Fruit fly (Drosophila melanogaster) whole organism, embryonic: Measurements from ENCODE around the gene CG6295.

ENCODE experiments used
- Aef1 ChIP-seq: fragments of 200-800 bp; sonication (Bioruptor generic); IDR thresholded peaks from 3 replicates; pipeline ENCODE4 v1.3.6; 2022; ENCODE audit warnings: missing biosample characterization, missing genetic modification characterization
- Atf-2 ChIP-seq: fragments of 200-800 bp; sonication (Bioruptor generic); optimal IDR thresholded peaks from 2 replicates; lab custom pipeline; 2016; ENCODE audit warnings: missing biosample characterization, missing genetic modification characterization
- B-H2 ChIP-seq: fragments of 200-800 bp; sonication (Bioruptor generic); optimal IDR thresholded peaks from 2 replicates; lab custom pipeline; 2018; ENCODE audit warnings: missing biosample characterization, mild to moderate bottlenecking, missing genetic modification characterization
- Bgb ChIP-seq: fragments of 200-800 bp; sonication (Bioruptor generic); IDR thresholded peaks from 2 replicates; pipeline ENCODE4 v1.3.6; 2022; ENCODE audit warnings: missing biosample characterization, missing genetic modification characterization; ENCODE audit not compliant: partially characterized antibody
- CG10274 ChIP-seq: fragments of 200-800 bp; sonication (Bioruptor generic); optimal IDR thresholded peaks from 3 replicates; lab custom pipeline; 2017; ENCODE audit warnings: missing biosample characterization, mild to moderate bottlenecking, missing genetic modification characterization
- CG10543 ChIP-seq: fragments of 200-800 bp; sonication (Bioruptor generic); optimal IDR thresholded peaks from 3 replicates; lab custom pipeline; 2017; ENCODE audit warnings: missing biosample characterization, mild to moderate bottlenecking, missing genetic modification characterization, moderate library complexity
- CG12155 ChIP-seq: fragments of 200-800 bp; sonication (Bioruptor generic); optimal IDR thresholded peaks from 3 replicates; lab custom pipeline; 2016; ENCODE audit warnings: missing biosample characterization, missing genetic modification characterization
- CG14014 ChIP-seq: fragments of 200-800 bp; sonication (Bioruptor generic); IDR thresholded peaks from 2 replicates; pipeline ENCODE4 v1.3.6; 2022; ENCODE audit warnings: missing biosample characterization, missing genetic modification characterization
- CG14050 ChIP-seq: fragments of 200-800 bp; sonication (Bioruptor generic); IDR thresholded peaks from 3 replicates; pipeline ENCODE4 v1.3.6; 2022; ENCODE audit warnings: missing biosample characterization, missing genetic modification characterization
- CG18262 ChIP-seq: fragments of 200-800 bp; optimal IDR thresholded peaks from 3 replicates; lab custom pipeline; 2019; ENCODE audit warnings: missing biosample characterization, mild to moderate bottlenecking, missing genetic modification characterization, moderate library complexity
- CG2120 ChIP-seq: fragments of 200-800 bp; sonication (Bioruptor generic); optimal IDR thresholded peaks from 3 replicates; lab custom pipeline; 2016; ENCODE audit warnings: missing biosample characterization, missing genetic modification characterization
- CG30431 ChIP-seq: fragments of 200-800 bp; sonication (Bioruptor generic); optimal IDR thresholded peaks from 2 replicates; lab custom pipeline; 2017; ENCODE audit warnings: missing biosample characterization, missing genetic modification characterization
- CG31224 ChIP-seq: fragments of 200-800 bp; sonication (Bioruptor generic); IDR thresholded peaks from 2 replicates; pipeline ENCODE4 v1.3.6; 2022; ENCODE audit warnings: missing biosample characterization, missing genetic modification characterization
- CG43689 ChIP-seq: fragments of 200-800 bp; sonication (Bioruptor generic); IDR thresholded peaks from 2 replicates; pipeline ENCODE4 v1.3.6; 2022; ENCODE audit warnings: missing biosample characterization, missing genetic modification characterization
- CG5245 ChIP-seq: fragments of 200-800 bp; sonication (Bioruptor generic); optimal IDR thresholded peaks from 3 replicates; lab custom pipeline; 2016; ENCODE audit warnings: missing biosample characterization, missing genetic modification characterization
- CG7745 ChIP-seq: fragments of 200-800 bp; sonication (Bioruptor generic); optimal IDR thresholded peaks from 2 replicates; lab custom pipeline; 2018; ENCODE audit warnings: missing biosample characterization, mild to moderate bottlenecking, missing genetic modification characterization, moderate library complexity
- CG7786 ChIP-seq: fragments of 200-800 bp; sonication (Bioruptor generic); optimal IDR thresholded peaks from 2 replicates; lab custom pipeline; 2016; ENCODE audit warnings: missing biosample characterization, missing genetic modification characterization
- CTCF ChIP-seq: fragments of 200-800 bp; sonication (Bioruptor generic); optimal IDR thresholded peaks from 2 replicates; lab custom pipeline; 2017; ENCODE audit warnings: missing biosample characterization, mild to moderate bottlenecking, missing genetic modification characterization, moderate library complexity
- CrebB ChIP-seq: fragments of 200-800 bp; sonication (Bioruptor generic); optimal IDR thresholded peaks from 3 replicates; lab custom pipeline; 2018; ENCODE audit warnings: missing biosample characterization, mild to moderate bottlenecking, missing genetic modification characterization
- D ChIP-seq, 2 experiments: fragments of 200-800 bp in 1 of 2; fragments of >200 bp in 1 of 2; sonication (Bioruptor generic) in 1 of 2; optimal IDR thresholded peaks; 2 replicates in 1 of 2; 3 replicates in 1 of 2; lab custom pipeline; 2017; ENCODE audit warnings: mild to moderate bottlenecking in 1 of 2, missing biosample characterization in 1 of 2, missing genetic modification characterization in 1 of 2, missing genetic modification reagents in 1 of 2
- Deaf1 ChIP-seq: fragments of 200-800 bp; optimal IDR thresholded peaks from 3 replicates; lab custom pipeline; 2019; ENCODE audit warnings: missing biosample characterization, mild to moderate bottlenecking, missing genetic modification characterization, moderate library complexity
- Doc3 ChIP-seq: fragments of 200-800 bp; sonication (Bioruptor generic); IDR thresholded peaks from 3 replicates; pipeline ENCODE4 v1.3.6; 2022; ENCODE audit warnings: missing biosample characterization, missing genetic modification characterization; ENCODE audit not compliant: partially characterized antibody
- E2f1 ChIP-seq: fragments of 200-800 bp; sonication (Bioruptor generic); IDR thresholded peaks from 2 replicates; pipeline ENCODE4 v1.3.6; 2022; ENCODE audit warnings: missing biosample characterization, missing genetic modification characterization
- Eip74EF ChIP-seq, 2 experiments: fragments of 200-800 bp in 1 of 2; fragments of >200 bp in 1 of 2; sonication (Bioruptor generic) in 1 of 2; optimal IDR thresholded peaks; 2 replicates each; lab custom pipeline; 2017 to 2019; ENCODE audit warnings: missing biosample characterization in 2 of 2, missing genetic modification characterization in 2 of 2, mild to moderate bottlenecking in 1 of 2, moderate library complexity in 1 of 2
- Fer1 ChIP-seq: fragments of 200-800 bp; sonication (Bioruptor generic); optimal IDR thresholded peaks from 2 replicates; lab custom pipeline; 2017; ENCODE audit warnings: missing biosample characterization, mild to moderate bottlenecking, missing genetic modification characterization
- Hand ChIP-seq: fragments of 200-800 bp; sonication (Bioruptor generic); optimal IDR thresholded peaks from 2 replicates; lab custom pipeline; 2017; ENCODE audit warnings: mild to moderate bottlenecking, missing biosample characterization, missing genetic modification reagents, missing genetic modification characterization
- HmgD ChIP-seq: fragments of 200-800 bp; sonication (Bioruptor generic); optimal IDR thresholded peaks from 3 replicates; lab custom pipeline; 2016; ENCODE audit warnings: missing biosample characterization, missing genetic modification characterization
- Hmr ChIP-seq: fragments of 200-800 bp; sonication (Bioruptor generic); optimal IDR thresholded peaks from 3 replicates; lab custom pipeline; 2017; ENCODE audit warnings: mild to moderate bottlenecking, missing biosample characterization, missing genetic modification reagents, missing genetic modification characterization
- Hr78 ChIP-seq, 2 experiments: fragments of 200-800 bp in 1 of 2; fragments of >200 bp in 1 of 2; sonication (Bioruptor generic) in 1 of 2; optimal IDR thresholded peaks; 2 replicates each; lab custom pipeline; 2017 to 2019; ENCODE audit warnings: missing biosample characterization in 2 of 2, missing genetic modification characterization in 2 of 2, mild to moderate bottlenecking in 1 of 2, moderate library complexity in 1 of 2
- Lhr ChIP-seq: fragments of 200-800 bp; sonication (Bioruptor generic); optimal IDR thresholded peaks from 3 replicates; lab custom pipeline; 2017; ENCODE audit warnings: mild to moderate bottlenecking, missing biosample characterization, missing genetic modification reagents, missing genetic modification characterization
- NFAT ChIP-seq: fragments of 200-800 bp; sonication (Bioruptor generic); IDR thresholded peaks from 2 replicates; pipeline ENCODE4 v1.3.6; 2022; ENCODE audit warnings: missing biosample characterization, missing genetic modification characterization
- Neu2 ChIP-seq: fragments of 200-800 bp; sonication (Bioruptor generic); optimal IDR thresholded peaks from 3 replicates; lab custom pipeline; 2016; ENCODE audit warnings: missing biosample characterization, missing genetic modification characterization, borderline replicate concordance
- Optix ChIP-seq: fragments of 200-800 bp; sonication (Bioruptor generic); IDR thresholded peaks from 3 replicates; pipeline ENCODE4 v1.3.6; 2022; ENCODE audit warnings: missing biosample characterization, missing genetic modification characterization
- TFAM ChIP-seq: fragments of 200-800 bp; sonication (Bioruptor generic); optimal IDR thresholded peaks from 2 replicates; lab custom pipeline; 2017; ENCODE audit warnings: missing biosample characterization, missing genetic modification characterization, inconsistent platforms
- abd-A ChIP-seq: fragments of 200-800 bp; sonication (Bioruptor generic); optimal IDR thresholded peaks from 3 replicates; lab custom pipeline; 2019; ENCODE audit warnings: missing biosample characterization, mild to moderate bottlenecking, missing genetic modification characterization, moderate library complexity
- bab2 ChIP-seq: fragments of 200-800 bp; sonication (Bioruptor generic); optimal IDR thresholded peaks from 2 replicates; lab custom pipeline; 2016; ENCODE audit warnings: missing biosample characterization, missing genetic modification characterization
- btn ChIP-seq: fragments of 200-800 bp; sonication (Bioruptor generic); optimal IDR thresholded peaks from 2 replicates; lab custom pipeline; 2016; ENCODE audit warnings: missing biosample characterization, missing genetic modification characterization
- dan ChIP-seq: fragments of 200-800 bp; sonication (Bioruptor generic); IDR thresholded peaks from 2 replicates; pipeline ENCODE4 v1.3.6; 2022; ENCODE audit warnings: missing biosample characterization, missing genetic modification characterization
- dati ChIP-seq: fragments of 200-800 bp; sonication (Bioruptor generic); IDR thresholded peaks from 2 replicates; pipeline ENCODE4 v1.3.6; 2022; ENCODE audit warnings: missing biosample characterization, missing genetic modification characterization
- dm ChIP-seq: fragments of 200-800 bp; sonication (Bioruptor generic); optimal IDR thresholded peaks from 3 replicates; lab custom pipeline; 2016; ENCODE audit warnings: missing biosample characterization, missing genetic modification characterization
- ewg ChIP-seq: fragments of 200-800 bp; sonication (Bioruptor generic); optimal IDR thresholded peaks from 3 replicates; lab custom pipeline; 2017; ENCODE audit warnings: mild to moderate bottlenecking, missing biosample characterization, missing genetic modification reagents, missing genetic modification characterization
- ftz-f1 ChIP-seq: fragments of 200-800 bp; sonication (Bioruptor generic); optimal IDR thresholded peaks from 2 replicates; lab custom pipeline; 2016; ENCODE audit warnings: missing biosample characterization, missing genetic modification characterization
- hth ChIP-seq: fragments of >200 bp; optimal IDR thresholded peaks from 2 replicates; lab custom pipeline; 2017; ENCODE audit warnings: inconsistent platforms
- ind ChIP-seq: fragments of 200-800 bp; sonication (Bioruptor generic); optimal IDR thresholded peaks from 3 replicates; lab custom pipeline; 2016; ENCODE audit warnings: missing biosample characterization, missing genetic modification characterization
- nerfin-2 ChIP-seq: fragments of 200-800 bp; sonication (Bioruptor generic); IDR thresholded peaks from 2 replicates; pipeline ENCODE4 v1.3.6; 2022; ENCODE audit warnings: missing biosample characterization, missing genetic modification characterization; ENCODE audit not compliant: partially characterized antibody
- pho ChIP-seq: fragments of 200-800 bp; sonication (Bioruptor generic); optimal IDR thresholded peaks from 2 replicates; lab custom pipeline; 2016; ENCODE audit warnings: missing biosample characterization, missing genetic modification characterization
- shn ChIP-seq: fragments of 200-800 bp; sonication (Bioruptor generic); optimal IDR thresholded peaks from 3 replicates; lab custom pipeline; 2016; ENCODE audit warnings: missing biosample characterization, missing genetic modification characterization
- so ChIP-seq: fragments of 200-800 bp; sonication (Bioruptor generic); IDR thresholded peaks from 3 replicates; pipeline ENCODE4 v1.3.6; 2022; ENCODE audit warnings: missing biosample characterization, missing genetic modification characterization
- ssp ChIP-seq: fragments of 200-800 bp; sonication (Bioruptor generic); IDR thresholded peaks from 2 replicates; pipeline ENCODE4 v1.3.6; 2022; ENCODE audit warnings: missing biosample characterization, missing genetic modification characterization
- tup ChIP-seq: fragments of 200-800 bp; sonication (Bioruptor generic); optimal IDR thresholded peaks from 2 replicates; lab custom pipeline; 2016; ENCODE audit warnings: missing biosample characterization, mild to moderate bottlenecking, missing genetic modification characterization, moderate library complexity

CG6295 gene

dm6 chr3R:26958314-26958979 lies 48.4 kb downstream of the CG6295 start, which contains the start of gene CG6330 (continued):
- TF ChIP-seq Neu2 (GFP tag; lab: Kevin White, UChicago): no peak
- peak; percentile 6 for TF ChIP-seq Hand (GFP tag; lab: Kevin White, UChicago)
- TF ChIP-seq E2f1 (GFP tag; lab: Robert Waterston, UW): no peak
- no peak for TF ChIP-seq shn
- TF ChIP-seq CG30431: no peak
- TF ChIP-seq Eip74EF (GFP tag; optimal IDR thresholded peaks at IDR 0.05; lab: Kevin White, UChicago): no peak
- no peak for TF ChIP-seq dan
- 0 out of 3 replicates have a peak, but pooled peaks have one; percentile 27 for TF ChIP-seq so (GFP tag; lab: Robert Waterston, UW)
- TF ChIP-seq Bgb (GFP tag; lab: Robert Waterston, UW): peak; percentile 38; the same call in 1 of the 2 replicates
- TF ChIP-seq Deaf1 (tag; lab: Kevin White, UChicago): peak; percentile 54
- no peak for TF ChIP-seq CG14050
- TF ChIP-seq CG5245 (GFP tag; lab: Kevin White, UChicago): no peak
- TF ChIP-seq CG18262 (tag; lab: Kevin White, UChicago): no peak
- TF ChIP-seq CG12155 (GFP tag; lab: Kevin White, UChicago): no peak
- TF ChIP-seq tup: no peak
- TF ChIP-seq btn (GFP tag; lab: Kevin White, UChicago): no peak
- TF ChIP-seq Fer1 (GFP tag; lab: Kevin White, UChicago): peak; percentile 32
- TF ChIP-seq CG10543 (GFP tag; lab: Kevin White, UChicago): no peak
- TF ChIP-seq CG7786 (GFP tag; lab: Kevin White, UChicago): no peak
- TF ChIP-seq ssp (GFP tag; lab: Robert Waterston, UW): no peak
- peak; percentile 87 for TF ChIP-seq abd-A (tag; lab: Kevin White, UChicago)
- TF ChIP-seq, all 482 proteins: peak for 22

dm6 chr3R:26957132-26957531 lies 49.7 kb downstream of the CG6295 start:
- peak in 1 of 2 experiments; percentile 62 for TF ChIP-seq Hr78 (GFP tag; optimal IDR thresholded peaks at IDR 0.05; lab: Kevin White, UChicago)
- TF ChIP-seq hth: no peak
- TF ChIP-seq CrebB (tag; lab: Kevin White, UChicago): no peak
- TF ChIP-seq CG7745 (tag; lab: Kevin White, UChicago): no peak
- 0 out of 3 replicates have a peak, but pooled peaks have one; percentile 13 for TF ChIP-seq Doc3 (GFP tag; lab: Robert Waterston, UW)
- no peak for TF ChIP-seq dm (GFP tag; lab: Kevin White, UChicago)
- TF ChIP-seq CG10274: no peak
- TF ChIP-seq TFAM (GFP tag; lab: Kevin White, UChicago): no peak
- no peak for TF ChIP-seq Aef1 (GFP tag; lab: Robert Waterston, UW)
- peak; percentile 2 for TF ChIP-seq CTCF (GFP tag; lab: Kevin White, UChicago)
- 0 out of 2 replicates have a peak, but pooled peaks have one; percentile 19 for TF ChIP-seq NFAT
- no peak for TF ChIP-seq Hand (GFP tag; lab: Kevin White, UChicago)
- no peak for TF ChIP-seq Lhr (GFP tag; lab: Kevin White, UChicago)
- TF ChIP-seq CG2120 (GFP tag; lab: Kevin White, UChicago): no peak
- TF ChIP-seq B-H2 (GFP tag; lab: Kevin White, UChicago): no peak
- no peak for TF ChIP-seq dati (GFP tag; lab: Robert Waterston, UW)
- TF ChIP-seq pho (GFP tag; lab: Kevin White, UChicago): no peak
- TF ChIP-seq CG31224 (GFP tag; lab: Robert Waterston, UW): no peak
- no peak for TF ChIP-seq ind (GFP tag; lab: Kevin White, UChicago)
- TF ChIP-seq ftz-f1: peak; percentile 24
- no peak for TF ChIP-seq nerfin-2 (GFP tag; lab: Robert Waterston, UW)
- no peak for TF ChIP-seq bab2
- TF ChIP-seq CG14014: no peak
- TF ChIP-seq Atf-2 (GFP tag; lab: Kevin White, UChicago): no peak
- no peak for TF ChIP-seq CG43689 (GFP tag; lab: Robert Waterston, UW)
- TF ChIP-seq Optix (GFP tag; lab: Robert Waterston, UW): no peak
- no peak for TF ChIP-seq ewg
- no peak for TF ChIP-seq D (optimal IDR thresholded peaks at IDR 0.05; lab: Kevin White, UChicago)
- TF ChIP-seq D (GFP tag; optimal IDR thresholded peaks at IDR 0.05; lab: Kevin White, UChicago): no peak
- TF ChIP-seq HmgD (GFP tag; lab: Kevin White, UChicago): no peak
- no peak for TF ChIP-seq Hmr (GFP tag; lab: Kevin White, UChicago)
